Worm (Caenorhabditis elegans): ENCODE results near the gene F54D5.9.

DNA sequence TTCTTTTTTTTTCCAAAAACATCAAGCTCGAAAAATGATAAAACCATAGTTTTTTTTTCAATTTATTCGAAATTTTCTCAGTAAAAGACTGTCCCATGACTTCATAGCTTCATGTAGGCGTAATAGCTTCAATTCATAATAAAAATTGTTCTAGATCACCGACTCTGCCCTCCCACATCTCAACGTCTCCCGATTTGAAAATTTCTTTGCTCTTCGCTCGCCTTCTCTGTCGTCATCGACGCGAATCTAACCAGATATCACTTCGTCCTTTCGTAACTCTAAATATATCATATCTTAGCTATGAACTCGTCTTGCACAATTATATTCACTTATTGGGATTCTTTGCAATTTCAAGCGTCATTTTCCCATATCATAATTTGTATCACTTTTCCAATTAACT, 29.9 kb downstream of the F54D5.9 start, which contains the start of gene srh-44:
- TF ChIP-seq T20F7.1 (GFP tag; optimal IDR thresholded peaks at IDR 0.05): no peak
- no peak for TF ChIP-seq unc-130 (GFP tag; optimal IDR thresholded peaks at IDR 0.05)
- no peak for TF ChIP-seq fos-1 (tag; optimal IDR thresholded peaks at IDR 0.05)
- TF ChIP-seq sdz-12 (GFP tag; optimal IDR thresholded peaks at IDR 0.05): no peak
- no peak for TF ChIP-seq lin-29 (GFP tag; IDR thresholded peaks at IDR 0.05)

All from whole organism, L4 larva.